Worm (Caenorhabditis elegans) whole organism, L3 larva: Measurements from ENCODE around the gene sdf-9.

Experiments used
- R02D3.7 ChIP-seq: fragments of 150-350 bp; optimal IDR thresholded peaks from 2 replicates; lab custom pipeline; 2014; ENCODE audit warnings: missing biosample characterization, missing genetic modification characterization
- ZK546.5 ChIP-seq: sonication (generic microtip); optimal IDR thresholded peaks from 2 replicates; lab custom pipeline; 2017; ENCODE audit warnings: missing biosample characterization, missing genetic modification characterization
- aly-2 ChIP-seq: fragments of 150-350 bp; optimal IDR thresholded peaks from 2 replicates; lab custom pipeline; 2014; ENCODE audit warnings: missing biosample characterization, missing genetic modification characterization
- ama-1 ChIP-seq: fragments of 150-350 bp; optimal IDR thresholded peaks from 2 replicates; lab custom pipeline; 2018
- ceh-16 ChIP-seq: sonication (generic microtip); optimal IDR thresholded peaks from 2 replicates; lab custom pipeline; 2017; ENCODE audit warnings: missing biosample characterization, missing genetic modification characterization
- ceh-28 ChIP-seq: fragments of 150-350 bp; optimal IDR thresholded peaks from 2 replicates; lab custom pipeline; 2014; ENCODE audit warnings: missing biosample characterization, missing genetic modification reagents, missing genetic modification characterization
- ceh-82 ChIP-seq: fragments of 150-350 bp; optimal IDR thresholded peaks from 2 replicates; lab custom pipeline; 2014; ENCODE audit warnings: missing biosample characterization, missing genetic modification characterization
- ceh-9 ChIP-seq: sonication (generic microtip); optimal IDR thresholded peaks from 2 replicates; lab custom pipeline; 2018; ENCODE audit warnings: missing biosample characterization, missing genetic modification characterization
- daf-12 ChIP-seq: fragments of 150-350 bp; optimal IDR thresholded peaks from 2 replicates; lab custom pipeline; 2014; ENCODE audit warnings: missing biosample characterization, missing genetic modification reagents, missing genetic modification characterization
- egl-27 ChIP-seq: sonication (generic microtip); optimal IDR thresholded peaks from 4 replicates; lab custom pipeline; 2017; ENCODE audit warnings: missing biosample characterization, missing genetic modification reagents, missing genetic modification characterization
- egl-5 ChIP-seq: fragments of 150-350 bp; optimal IDR thresholded peaks from 2 replicates; lab custom pipeline; 2017; ENCODE audit warnings: missing biosample characterization, missing genetic modification reagents, missing genetic modification characterization, inconsistent platforms
- elt-1 ChIP-seq: fragments of 150-350 bp; optimal IDR thresholded peaks from 2 replicates; lab custom pipeline; 2014; ENCODE audit warnings: missing biosample characterization, missing genetic modification characterization
- elt-2 ChIP-seq: sonication (generic microtip); optimal IDR thresholded peaks from 2 replicates; lab custom pipeline; 2016; ENCODE audit warnings: missing genetic modification reagents, mild to moderate bottlenecking, missing genetic modification characterization, missing compliant biosample characterization
- elt-3 ChIP-seq, 3 experiments: fragments of 150-350 bp in 1 of 3; sonication (generic microtip) in 2 of 3; optimal IDR thresholded peaks; 2 replicates in 2 of 3; 4 replicates in 1 of 3; lab custom pipeline; 2014 to 2017; ENCODE audit warnings: missing biosample characterization in 3 of 3, missing genetic modification characterization in 3 of 3
- eor-1 ChIP-seq, 2 experiments: fragments of 150-350 bp; optimal IDR thresholded peaks; 2 replicates each; lab custom pipeline; 2014 to 2018; ENCODE audit warnings: missing biosample characterization in 2 of 2, missing genetic modification characterization in 2 of 2
- fkh-10 ChIP-seq: sonication (generic microtip); optimal IDR thresholded peaks from 2 replicates; lab custom pipeline; 2017; ENCODE audit warnings: missing biosample characterization, missing genetic modification reagents, missing genetic modification characterization
- fkh-2 ChIP-seq: fragments of 150-350 bp; optimal IDR thresholded peaks from 2 replicates; lab custom pipeline; 2014; ENCODE audit warnings: missing biosample characterization, missing genetic modification reagents, missing genetic modification characterization
- fos-1 ChIP-seq: fragments of 150-350 bp; optimal IDR thresholded peaks from 2 replicates; lab custom pipeline; 2014; ENCODE audit warnings: missing biosample characterization, missing genetic modification characterization
- hmg-11 ChIP-seq: sonication (generic microtip); optimal IDR thresholded peaks from 2 replicates; lab custom pipeline; 2016; ENCODE audit warnings: missing genetic modification characterization, missing compliant biosample characterization
- jun-1 ChIP-seq: fragments of 150-350 bp; optimal IDR thresholded peaks from 2 replicates; lab custom pipeline; 2014; ENCODE audit warnings: missing biosample characterization, missing genetic modification reagents, missing genetic modification characterization
- lin-15B ChIP-seq: fragments of 150-350 bp; optimal IDR thresholded peaks from 2 replicates; lab custom pipeline; 2014; ENCODE audit warnings: missing biosample characterization, missing genetic modification characterization
- lin-39 ChIP-seq: fragments of 150-350 bp; optimal IDR thresholded peaks from 2 replicates; lab custom pipeline; 2018; ENCODE audit warnings: missing biosample characterization, missing genetic modification reagents, missing genetic modification characterization
- lsy-12 ChIP-seq: sonication (generic microtip); optimal IDR thresholded peaks from 2 replicates; lab custom pipeline; 2016; ENCODE audit warnings: mild to moderate bottlenecking, missing genetic modification characterization, missing compliant biosample characterization
- mdl-1 ChIP-seq: fragments of 150-350 bp; optimal IDR thresholded peaks from 2 replicates; lab custom pipeline; 2014; ENCODE audit warnings: missing biosample characterization, missing genetic modification characterization
- mml-1 ChIP-seq: fragments of 150-350 bp; sonication (generic microtip); optimal IDR thresholded peaks from 3 replicates; lab custom pipeline; 2014; ENCODE audit warnings: missing biosample characterization, missing genetic modification characterization
- nfya-1 ChIP-seq: sonication (generic microtip); optimal IDR thresholded peaks from 2 replicates; lab custom pipeline; 2017; ENCODE audit warnings: missing genetic modification characterization, mild to moderate bottlenecking, missing compliant biosample characterization, antibody characterized with exemption, moderate library complexity; ENCODE audit not compliant: insufficient read depth
- nhr-11 ChIP-seq: fragments of 150-350 bp; optimal IDR thresholded peaks from 2 replicates; lab custom pipeline; 2014; ENCODE audit warnings: missing biosample characterization, missing genetic modification characterization
- nhr-12 ChIP-seq: fragments of 150-350 bp; optimal IDR thresholded peaks from 2 replicates; lab custom pipeline; 2014; ENCODE audit warnings: missing biosample characterization, missing genetic modification characterization
- nhr-23 ChIP-seq: fragments of 150-350 bp; optimal IDR thresholded peaks from 2 replicates; lab custom pipeline; 2014; ENCODE audit warnings: missing biosample characterization, missing genetic modification reagents, missing genetic modification characterization
- nhr-237 ChIP-seq: fragments of 150-350 bp; optimal IDR thresholded peaks from 2 replicates; lab custom pipeline; 2014; ENCODE audit warnings: missing biosample characterization, missing genetic modification characterization
- nhr-25 ChIP-seq: sonication (generic microtip); optimal IDR thresholded peaks from 2 replicates; lab custom pipeline; 2017; ENCODE audit warnings: missing biosample characterization, missing genetic modification characterization
- nhr-28 ChIP-seq: fragments of 150-350 bp; optimal IDR thresholded peaks from 2 replicates; lab custom pipeline; 2014; ENCODE audit warnings: missing biosample characterization, missing genetic modification characterization
- nhr-43 ChIP-seq: sonication (generic microtip); optimal IDR thresholded peaks from 2 replicates; lab custom pipeline; 2016; ENCODE audit warnings: mild to moderate bottlenecking, missing genetic modification characterization, missing compliant biosample characterization; ENCODE audit not compliant: poor library complexity, severe bottlenecking
- nhr-67 ChIP-seq: fragments of 150-350 bp; optimal IDR thresholded peaks from 2 replicates; lab custom pipeline; 2014; ENCODE audit warnings: missing biosample characterization, missing genetic modification characterization
- nhr-76 ChIP-seq: fragments of 150-350 bp; sonication (generic microtip); optimal IDR thresholded peaks from 5 replicates; lab custom pipeline; 2014; ENCODE audit warnings: missing biosample characterization, missing genetic modification characterization
- nhr-77 ChIP-seq: fragments of 150-350 bp; optimal IDR thresholded peaks from 2 replicates; lab custom pipeline; 2014; ENCODE audit warnings: missing biosample characterization, missing genetic modification characterization
- pha-4 ChIP-seq: fragments of 150-350 bp; optimal IDR thresholded peaks from 2 replicates; lab custom pipeline; 2014; ENCODE audit warnings: missing biosample characterization, missing genetic modification reagents, missing genetic modification characterization
- pqm-1 ChIP-seq: fragments of 150-350 bp; optimal IDR thresholded peaks from 2 replicates; lab custom pipeline; 2017; ENCODE audit warnings: missing biosample characterization, missing genetic modification characterization, inconsistent platforms
- sea-2 ChIP-seq: fragments of 150-350 bp; sonication (generic microtip); optimal IDR thresholded peaks from 4 replicates; lab custom pipeline; 2014; ENCODE audit warnings: missing biosample characterization, missing genetic modification reagents, missing genetic modification characterization
- skn-1 ChIP-seq: fragments of 150-350 bp; optimal IDR thresholded peaks from 2 replicates; lab custom pipeline; 2014; ENCODE audit warnings: missing biosample characterization, missing genetic modification characterization
- snpc-4 ChIP-seq: fragments of 150-350 bp; optimal IDR thresholded peaks from 2 replicates; lab custom pipeline; 2014; ENCODE audit warnings: missing biosample characterization, missing genetic modification characterization
- tbx-2 ChIP-seq: sonication (generic microtip); optimal IDR thresholded peaks from 2 replicates; lab custom pipeline; 2016; ENCODE audit warnings: mild to moderate bottlenecking, missing genetic modification characterization, missing compliant biosample characterization
- unc-39 ChIP-seq: sonication (generic microtip); optimal IDR thresholded peaks from 4 replicates; lab custom pipeline; 2017; ENCODE audit warnings: missing biosample characterization, missing genetic modification characterization
- unc-62 ChIP-seq: fragments of 150-350 bp; sonication (generic microtip); optimal IDR thresholded peaks from 4 replicates; lab custom pipeline; 2014; ENCODE audit warnings: missing biosample characterization, missing genetic modification reagents, missing genetic modification characterization
- zag-1 ChIP-seq: fragments of 150-350 bp; optimal IDR thresholded peaks from 2 replicates; lab custom pipeline; 2014; ENCODE audit warnings: missing biosample characterization, missing genetic modification characterization
- ztf-11 ChIP-seq: fragments of 150-350 bp; optimal IDR thresholded peaks from 2 replicates; lab custom pipeline; 2014; ENCODE audit warnings: missing biosample characterization, missing genetic modification characterization
- ztf-4 ChIP-seq: fragments of 150-350 bp; optimal IDR thresholded peaks from 2 replicates; lab custom pipeline; 2014; ENCODE audit warnings: missing biosample characterization, missing genetic modification characterization

Gene sdf-9

DNA sequence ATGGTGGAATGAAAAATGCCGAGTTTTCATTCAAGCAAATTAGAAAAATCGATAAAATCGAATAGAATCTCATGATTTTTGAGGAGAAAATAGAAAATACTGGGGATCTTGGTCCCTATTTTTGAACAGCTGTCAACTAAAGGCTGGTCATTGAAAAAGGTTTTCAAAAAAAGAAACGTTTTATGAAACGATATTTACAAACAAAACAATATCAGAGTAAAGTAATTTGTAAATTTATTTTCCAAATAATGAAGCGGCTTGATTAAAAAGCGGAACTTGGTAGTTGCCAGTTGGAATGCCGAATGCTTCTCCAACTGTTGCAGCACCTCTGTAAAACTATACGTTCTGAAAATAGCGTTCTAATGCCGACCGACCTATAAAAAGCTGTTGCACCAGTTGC is 24.4 kb upstream of the sdf-9 start, which contains the start of gene F38A6.5:
Gene F38A6.5 (minus strand): TSS at position 101 of the 400 bp plus-strand sequence.
- TF ChIP-seq ceh-28 (tag; lab: Kevin White, UChicago) (peak; percentile 2), egl-5 (tag; lab: Kevin White, UChicago) (no peak)

DNA sequence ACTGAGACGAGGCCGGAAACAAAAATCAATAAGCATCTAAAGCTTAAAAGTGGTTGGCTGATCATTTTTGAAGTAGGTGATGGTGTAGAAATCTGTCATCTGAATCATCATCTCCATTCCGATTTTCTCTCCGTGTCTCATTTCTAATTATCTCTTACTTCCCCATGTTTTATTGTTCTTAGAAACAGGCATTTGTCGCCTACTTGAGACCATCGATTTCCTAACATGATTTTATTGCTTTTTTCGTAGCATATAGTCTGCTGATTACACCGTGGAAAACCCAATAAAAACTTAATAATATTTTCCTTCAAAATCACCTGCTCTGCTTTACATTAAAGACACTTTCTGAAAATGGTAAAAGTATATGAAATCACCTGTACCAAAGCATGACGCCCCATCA is 22.7 kb upstream of the sdf-9 start, which contains the start of gene F38A6.4:
Gene F38A6.4 (minus strand): TSS at position 101 of the 400 bp plus-strand sequence.
- TF ChIP-seq nhr-25 (tag; lab: Kevin White, UChicago) (peak; percentile 14), nhr-11 (no peak)

- TF ChIP-seq nhr-237 (no peak), nhr-28 (tag; lab: Kevin White, UChicago) (no peak), lsy-12 (tag; lab: Kevin White, UChicago) (no peak), mml-1 (tag; lab: Kevin White, UChicago) (no peak), zag-1 (tag; lab: Kevin White, UChicago) (no peak), unc-39 (tag; lab: Kevin White, UChicago) (no peak), pha-4 (tag; lab: Kevin White, UChicago) (no peak), aly-2 (tag; lab: Kevin White, UChicago) (no peak), daf-12 (tag; lab: Kevin White, UChicago) (no peak), nhr-12 (no peak), lin-39 (tag; lab: Kevin White, UChicago) (peak; percentile 71), nhr-25 (tag; lab: Kevin White, UChicago) (no peak), nhr-67 (no peak), nhr-11 (no peak), R02D3.7 (tag; lab: Kevin White, UChicago) (no peak), elt-1 (peak; percentile 1), eor-1 (tag; optimal IDR thresholded peaks at IDR 0.05; lab: Kevin White, UChicago) (no peak), elt-2 (tag; lab: Kevin White, UChicago) (peak; percentile 46), hmg-11 (peak; percentile 37), sea-2 (GFP tag; lab: Kevin White, UChicago) (no peak), mdl-1 (tag; lab: Kevin White, UChicago) (peak; percentile 15), egl-27 (tag; lab: Kevin White, UChicago) (no peak), ama-1 (lab: Kevin White, UChicago) (peak; percentile 92), egl-5 (tag; lab: Kevin White, UChicago) (no peak), fos-1 (tag; lab: Kevin White, UChicago) (no peak), nhr-76 (tag; lab: Kevin White, UChicago) (no peak), pqm-1 (tag; lab: Kevin White, UChicago) (peak; percentile 7), ceh-82 (no peak), ztf-11 (tag; lab: Kevin White, UChicago) (no peak), ztf-4 (tag; lab: Kevin White, UChicago) (no peak), nhr-77 (tag; lab: Kevin White, UChicago) (no peak), nhr-23 (tag; lab: Kevin White, UChicago) (no peak), tbx-2 (no peak), skn-1 (tag; lab: Kevin White, UChicago) (no peak), ceh-9 (no peak), nfya-1 (tag; lab: Kevin White, UChicago) (peak; percentile 75), ZK546.5 (tag; lab: Kevin White, UChicago) (no peak), lin-15B (peak; percentile 26), ceh-28 (tag; lab: Kevin White, UChicago) (peak; percentile 17), elt-3 (tag; optimal IDR thresholded peaks at IDR 0.05; lab: Kevin White, UChicago) (no peak), unc-62 (GFP tag; lab: Kevin White, UChicago) (no peak), nhr-43 (no peak), fkh-10 (GFP tag; lab: Kevin White, UChicago) (no peak), fkh-2 (tag; lab: Kevin White, UChicago) (no peak), ceh-16 (no peak), jun-1 (tag; lab: Kevin White, UChicago) (peak; percentile 80), snpc-4 (peak; percentile 59)
Observed at ce11 chrV:20776761-20777160, 21.3 kb upstream of the sdf-9 start.
